Fruit fly (Drosophila melanogaster): ENCODE measurements around the gene Arfrp1.

dm6 chrX:9139138-9139537 lies 32.3 kb downstream of the Arfrp1 start:
- no peak for TF ChIP-seq Pif1B (GFP tag; optimal IDR thresholded peaks at IDR 0.05)
- no peak for TF ChIP-seq rn (GFP tag; IDR thresholded peaks at IDR 0.05)
- TF ChIP-seq CG8301 (tag; optimal IDR thresholded peaks at IDR 0.05): peak; percentile 18
- TF ChIP-seq CG12605 (GFP tag; IDR thresholded peaks at IDR 0.05): peak; percentile 48; the same call in 1 of the 2 replicates
- TF ChIP-seq EcR (GFP tag; optimal IDR thresholded peaks at IDR 0.05): no peak
- peak; percentile 79 for TF ChIP-seq gl (tag; optimal IDR thresholded peaks at IDR 0.05)
- TF ChIP-seq CG9948 (tag; optimal IDR thresholded peaks at IDR 0.05): no peak
- TF ChIP-seq CG13204 (GFP tag; optimal IDR thresholded peaks at IDR 0.05): peak; percentile 79

Data from whole organism, pupa.